Fruit fly (Drosophila melanogaster) whole organism, prepupa: Measurements from ENCODE around the gene CG12516.

Experiments
- CG10631 ChIP-seq: fragments of 200-800 bp; sonication (Bioruptor generic); optimal IDR thresholded peaks from 2 replicates; lab custom pipeline; 2016; ENCODE audit warnings: missing biosample characterization, missing genetic modification characterization
- CG11902 ChIP-seq: fragments of 200-800 bp; sonication (Bioruptor generic); optimal IDR thresholded peaks from 3 replicates; lab custom pipeline; 2016; ENCODE audit warnings: missing biosample characterization, missing genetic modification characterization
- CG15336 ChIP-seq: fragments of 200-800 bp; sonication (Bioruptor generic); IDR thresholded peaks from 2 replicates; pipeline ENCODE4 v1.3.6; 2022; ENCODE audit warnings: missing biosample characterization, missing genetic modification characterization
- CG32006 ChIP-seq: fragments of 200-800 bp; sonication (Bioruptor generic); optimal IDR thresholded peaks from 3 replicates; lab custom pipeline; 2017; ENCODE audit warnings: missing biosample characterization, mild to moderate bottlenecking, missing genetic modification characterization
- CG6854 ChIP-seq: fragments of 200-800 bp; sonication (Bioruptor generic); optimal IDR thresholded peaks from 2 replicates; lab custom pipeline; 2017; ENCODE audit warnings: missing biosample characterization, mild to moderate bottlenecking, missing genetic modification characterization
- Eip75B ChIP-seq: fragments of 200-800 bp; sonication (Bioruptor generic); optimal IDR thresholded peaks from 3 replicates; lab custom pipeline; 2016; ENCODE audit warnings: missing biosample characterization, missing genetic modification characterization
- Ets96B ChIP-seq: fragments of 200-800 bp; optimal IDR thresholded peaks from 2 replicates; lab custom pipeline; 2019; ENCODE audit warnings: missing biosample characterization, mild to moderate bottlenecking, missing genetic modification characterization, moderate library complexity
- Hr39 ChIP-seq: fragments of 200-800 bp; sonication (Bioruptor generic); optimal IDR thresholded peaks from 2 replicates; lab custom pipeline; 2016; ENCODE audit warnings: missing biosample characterization, missing genetic modification characterization
- Lpt ChIP-seq: fragments of 200-800 bp; sonication (Bioruptor generic); optimal IDR thresholded peaks from 3 replicates; lab custom pipeline; 2016; ENCODE audit warnings: missing biosample characterization, missing genetic modification characterization
- Met ChIP-seq: fragments of 200-800 bp; sonication (Bioruptor generic); optimal IDR thresholded peaks from 3 replicates; lab custom pipeline; 2016; ENCODE audit warnings: missing biosample characterization, missing genetic modification characterization

DNA sequence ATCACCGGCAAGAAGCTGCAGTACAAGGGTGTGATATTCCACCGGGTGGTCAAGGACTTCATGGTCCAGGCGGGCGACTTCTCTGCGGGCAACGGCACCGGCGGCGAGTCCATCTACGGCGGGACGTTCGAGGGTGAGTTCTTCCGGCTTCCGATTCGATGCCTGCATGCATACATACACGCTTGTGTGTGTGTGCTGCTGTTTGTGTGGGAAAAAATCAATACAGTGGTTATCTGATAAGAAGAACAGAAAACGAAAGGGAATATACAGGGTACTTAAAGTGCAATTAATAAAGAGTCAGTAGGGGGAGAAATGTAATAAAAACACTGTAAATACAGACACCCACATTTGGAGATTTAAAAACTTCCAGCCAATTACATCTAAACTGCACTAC lies 36.2 kb upstream of the CG12516 start:
- no peak for TF ChIP-seq CG10631 (GFP tag; lab: Kevin White, UChicago)
- TF ChIP-seq CG11902: no peak
- no peak for TF ChIP-seq Met (GFP tag; lab: Kevin White, UChicago)
- no peak for TF ChIP-seq Eip75B
- TF ChIP-seq Lpt (GFP tag; lab: Kevin White, UChicago): peak; percentile 11
- TF ChIP-seq Hr39 (GFP tag; lab: Kevin White, UChicago): peak; percentile 22
- no peak for TF ChIP-seq CG15336 (GFP tag; lab: Robert Waterston, UW)
- peak; percentile 14 for TF ChIP-seq CG32006 (GFP tag; lab: Kevin White, UChicago)
- peak; percentile 45 for TF ChIP-seq CG6854 (GFP tag; lab: Kevin White, UChicago)
- TF ChIP-seq Ets96B (tag; lab: Kevin White, UChicago): no peak
